Worm (Caenorhabditis elegans) whole organism, mixed stage, embryonic: ENCODE measurements around the gene T21E8.4.

ENCODE experiments used
- M03D4.4 ChIP-seq: sonication (generic microtip); optimal IDR thresholded peaks from 2 replicates; lab custom pipeline; 2017; ENCODE audit warnings: mild to moderate bottlenecking, missing genetic modification characterization, missing compliant biosample characterization
- elt-1 ChIP-seq: sonication (generic microtip); optimal IDR thresholded peaks from 2 replicates; lab custom pipeline; 2017; ENCODE audit warnings: missing genetic modification characterization, mild to moderate bottlenecking, missing compliant biosample characterization, antibody characterized with exemption, moderate library complexity, borderline replicate concordance; ENCODE audit not compliant: insufficient read depth
- elt-3 ChIP-seq: fragments of 150-350 bp; optimal IDR thresholded peaks from 2 replicates; lab custom pipeline; 2014; ENCODE audit warnings: missing biosample characterization, missing genetic modification characterization
- mep-1 ChIP-seq: fragments of 150-350 bp; optimal IDR thresholded peaks from 2 replicates; lab custom pipeline; 2017; ENCODE audit warnings: missing biosample characterization, missing genetic modification reagents, missing genetic modification characterization, inconsistent platforms
- nhr-12 ChIP-seq: fragments of 150-350 bp; optimal IDR thresholded peaks from 2 replicates; lab custom pipeline; 2014; ENCODE audit warnings: missing biosample characterization, missing genetic modification characterization
- pha-4 ChIP-seq: fragments of 150-350 bp; optimal IDR thresholded peaks from 2 replicates; lab custom pipeline; 2018; ENCODE audit warnings: missing biosample characterization, missing genetic modification reagents, missing genetic modification characterization
- snpc-4 ChIP-seq: fragments of 150-350 bp; optimal IDR thresholded peaks from 2 replicates; lab custom pipeline; 2014; ENCODE audit warnings: missing biosample characterization, missing genetic modification characterization
- unc-39 ChIP-seq: fragments of 150-350 bp; optimal IDR thresholded peaks from 2 replicates; lab custom pipeline; 2014; ENCODE audit warnings: missing biosample characterization, missing genetic modification characterization
- unc-62 ChIP-seq: fragments of 150-350 bp; optimal IDR thresholded peaks from 2 replicates; lab custom pipeline; 2014; ENCODE audit warnings: missing biosample characterization, missing genetic modification reagents, missing genetic modification characterization
- ztf-11 ChIP-seq: fragments of 150-350 bp; optimal IDR thresholded peaks from 2 replicates; lab custom pipeline; 2014; ENCODE audit warnings: missing biosample characterization, missing genetic modification characterization

ce11 chrX:10890456-10890855 is 9.8 kb downstream of the T21E8.4 start, which contains the start of gene F47B10.5:
- TF ChIP-seq elt-1 (tag; lab: Kevin White, UChicago) (no peak), unc-39 (tag; lab: Kevin White, UChicago) (no peak), ztf-11 (no peak), pha-4 (tag; lab: Kevin White, UChicago) (no peak), mep-1 (tag; lab: Kevin White, UChicago) (no peak), elt-3 (tag; lab: Kevin White, UChicago) (no peak), M03D4.4 (tag; lab: Kevin White, UChicago) (no peak), snpc-4 (no peak), nhr-12 (tag; lab: Kevin White, UChicago) (no peak), unc-62 (GFP tag; lab: Kevin White, UChicago) (no peak)
